Worm (Caenorhabditis elegans) whole organism, young adult: ENCODE results near the gene flp-9.
A peak's percentile ranks its signal among the peaks of the same experiment; 100 is the strongest.

Source experiments
- C17E4.6 ChIP-seq: fragments of 200-800 bp; sonication (Bioruptor generic); IDR thresholded peaks from 2 replicates; pipeline ENCODE4 v1.3.6; 2022; ENCODE audit warnings: missing genetic modification reagents, missing genetic modification characterization, missing compliant biosample characterization
- F22D6.2 ChIP-seq: sonication (generic microtip); optimal IDR thresholded peaks from 2 replicates; lab custom pipeline; 2016; ENCODE audit warnings: mild to moderate bottlenecking, missing genetic modification characterization, missing compliant biosample characterization
- F23B12.7 ChIP-seq: sonication (generic microtip); optimal IDR thresholded peaks from 2 replicates; lab custom pipeline; 2017; ENCODE audit warnings: missing genetic modification characterization, mild to moderate bottlenecking, missing compliant biosample characterization, antibody characterized with exemption, moderate library complexity; ENCODE audit not compliant: insufficient read depth
- F39B2.1 ChIP-seq: fragments of 200-800 bp; sonication (Bioruptor generic); IDR thresholded peaks from 2 replicates; pipeline ENCODE4 v1.3.6; 2022; ENCODE audit warnings: missing genetic modification reagents, missing genetic modification characterization, missing compliant biosample characterization
- F49E8.2 ChIP-seq: sonication (generic microtip); optimal IDR thresholded peaks from 3 replicates; lab custom pipeline; 2017; ENCODE audit warnings: missing genetic modification characterization, mild to moderate bottlenecking, missing compliant biosample characterization, antibody characterized with exemption, moderate library complexity; ENCODE audit not compliant: insufficient read depth
- F57A8.1 ChIP-seq: fragments of 200-800 bp; sonication (Bioruptor generic); optimal IDR thresholded peaks from 2 replicates; lab custom pipeline; 2018; ENCODE audit warnings: mild to moderate bottlenecking, missing genetic modification characterization, moderate library complexity, missing compliant biosample characterization
- F57C9.4 ChIP-seq: sonication (generic microtip); optimal IDR thresholded peaks from 2 replicates; lab custom pipeline; 2017; ENCODE audit warnings: mild to moderate bottlenecking, missing genetic modification characterization, missing compliant biosample characterization
- K12H6.12 ChIP-seq: fragments of 200-800 bp; sonication (Bioruptor generic); optimal IDR thresholded peaks from 2 replicates; lab custom pipeline; 2018; ENCODE audit warnings: mild to moderate bottlenecking, missing genetic modification characterization, missing compliant biosample characterization
- Y53G8AR.9 ChIP-seq: fragments of 200-800 bp; sonication (Bioruptor generic); conservative IDR thresholded peaks from 2 replicates; pipeline ENCODE4 v1.3.6; 2022; ENCODE audit warnings: missing genetic modification reagents, missing genetic modification characterization, missing compliant biosample characterization
- Y67H2A.10 ChIP-seq: fragments of 200-800 bp; sonication (Bioruptor generic); conservative IDR thresholded peaks from 2 replicates; pipeline ENCODE4 v1.3.6; 2022; ENCODE audit warnings: missing genetic modification reagents, missing genetic modification characterization, missing compliant biosample characterization
- aptf-3 ChIP-seq: fragments of 200-800 bp; sonication (Bioruptor generic); IDR thresholded peaks from 2 replicates; pipeline ENCODE4 v1.3.6; 2022; ENCODE audit warnings: missing genetic modification characterization, missing compliant biosample characterization
- atf-7 ChIP-seq: sonication (generic microtip); optimal IDR thresholded peaks from 2 replicates; lab custom pipeline; 2017; ENCODE audit warnings: mild to moderate bottlenecking, missing genetic modification characterization, missing compliant biosample characterization
- attf-3 ChIP-seq: fragments of 200-800 bp; sonication (Bioruptor generic); conservative IDR thresholded peaks from 2 replicates; pipeline ENCODE4 v1.3.6; 2022; ENCODE audit warnings: missing genetic modification reagents, missing genetic modification characterization, missing compliant biosample characterization
- bed-2 ChIP-seq: fragments of 200-800 bp; sonication (Bioruptor generic); IDR thresholded peaks from 2 replicates; pipeline ENCODE4 v1.3.6; 2022; ENCODE audit warnings: missing genetic modification reagents, missing genetic modification characterization, missing compliant biosample characterization
- cebp-1 ChIP-seq, 2 experiments: fragments of 200-800 bp in 1 of 2; sonication (Bioruptor generic) in 1 of 2; sonication (generic microtip) in 1 of 2; IDR thresholded peaks in 1 of 2; optimal IDR thresholded peaks in 1 of 2; 2 replicates each; pipeline versions ENCODE4 v1.3.6 to Lab custom; 2017 to 2022; ENCODE audit warnings: missing compliant biosample characterization in 2 of 2, missing genetic modification characterization in 2 of 2, mild to moderate bottlenecking in 1 of 2, missing genetic modification reagents in 1 of 2, moderate library complexity in 1 of 2
- cebp-2 ChIP-seq: fragments of 200-800 bp; sonication (Bioruptor generic); IDR thresholded peaks from 2 replicates; pipeline ENCODE4 v1.3.6; 2022; ENCODE audit warnings: missing genetic modification characterization, missing compliant biosample characterization
- ceh-58 ChIP-seq: fragments of 200-800 bp; sonication (Bioruptor generic); IDR thresholded peaks from 2 replicates; pipeline ENCODE4 v1.3.6; 2022; ENCODE audit warnings: missing genetic modification characterization, missing compliant biosample characterization
- ceh-79 ChIP-seq: sonication (generic microtip); optimal IDR thresholded peaks from 2 replicates; lab custom pipeline; 2017; ENCODE audit warnings: mild to moderate bottlenecking, missing genetic modification characterization, missing compliant biosample characterization
- die-1 ChIP-seq: sonication (generic microtip); optimal IDR thresholded peaks from 2 replicates; lab custom pipeline; 2016; ENCODE audit warnings: missing genotype, mild to moderate bottlenecking, missing genetic modification characterization, missing compliant biosample characterization
- dpff-1 ChIP-seq: sonication (generic microtip); optimal IDR thresholded peaks from 2 replicates; lab custom pipeline; 2017; ENCODE audit warnings: mild to moderate bottlenecking, missing genetic modification characterization, missing compliant biosample characterization
- efl-1 ChIP-seq: fragments of 150-350 bp; optimal IDR thresholded peaks from 2 replicates; lab custom pipeline; 2014; ENCODE audit warnings: missing biosample characterization, missing genetic modification reagents, missing genetic modification characterization
- gei-17 ChIP-seq: fragments of 200-800 bp; sonication (Bioruptor generic); optimal IDR thresholded peaks from 2 replicates; lab custom pipeline; 2018; ENCODE audit warnings: mild to moderate bottlenecking, missing genetic modification characterization, missing compliant biosample characterization
- hrde-1 ChIP-seq: sonication (generic microtip); optimal IDR thresholded peaks from 2 replicates; lab custom pipeline; 2016; ENCODE audit warnings: missing genetic modification characterization, mild to moderate bottlenecking, missing compliant biosample characterization, moderate library complexity, missing genotype, missing genetic modification reagents, borderline replicate concordance
- lin-26 ChIP-seq: fragments of 200-800 bp; sonication (Bioruptor generic); IDR thresholded peaks from 2 replicates; pipeline ENCODE4 v1.3.6; 2022; ENCODE audit warnings: missing genetic modification reagents, missing genetic modification characterization, missing compliant biosample characterization
- madf-3 ChIP-seq: fragments of 200-800 bp; sonication (Bioruptor generic); IDR thresholded peaks from 2 replicates; pipeline ENCODE4 v1.3.6; 2022; ENCODE audit warnings: missing genetic modification reagents, missing genetic modification characterization, missing compliant biosample characterization
- madf-6 ChIP-seq: fragments of 200-800 bp; sonication (Bioruptor generic); IDR thresholded peaks from 2 replicates; pipeline ENCODE4 v1.3.6; 2022; ENCODE audit warnings: missing genetic modification reagents, missing genetic modification characterization, missing compliant biosample characterization
- mel-28 ChIP-seq: sonication (generic microtip); optimal IDR thresholded peaks from 2 replicates; lab custom pipeline; 2016; ENCODE audit warnings: borderline replicate concordance, mild to moderate bottlenecking, missing genetic modification characterization, missing compliant biosample characterization
- nfya-2 ChIP-seq: fragments of 200-800 bp; sonication (Bioruptor generic); IDR thresholded peaks from 2 replicates; pipeline ENCODE4 v1.3.6; 2022; ENCODE audit warnings: missing genetic modification reagents, missing genetic modification characterization, missing compliant biosample characterization
- nfyb-1 ChIP-seq: fragments of 200-800 bp; sonication (Bioruptor generic); IDR thresholded peaks from 2 replicates; pipeline ENCODE4 v1.3.6; 2022; ENCODE audit warnings: missing genetic modification reagents, missing genetic modification characterization, missing compliant biosample characterization
- nhr-120 ChIP-seq: fragments of 200-800 bp; sonication (Bioruptor generic); IDR thresholded peaks from 2 replicates; pipeline ENCODE4 v1.3.6; 2022; ENCODE audit warnings: missing genetic modification characterization, missing compliant biosample characterization
- nhr-179 ChIP-seq: sonication (generic microtip); optimal IDR thresholded peaks from 2 replicates; lab custom pipeline; 2016; ENCODE audit warnings: mild to moderate bottlenecking, missing genetic modification characterization, missing compliant biosample characterization
- nhr-90 ChIP-seq: sonication (generic microtip); optimal IDR thresholded peaks from 2 replicates; lab custom pipeline; 2016; ENCODE audit warnings: missing genotype, mild to moderate bottlenecking, missing genetic modification characterization, missing compliant biosample characterization
- rcor-1 ChIP-seq: fragments of 200-800 bp; sonication (Bioruptor generic); IDR thresholded peaks from 2 replicates; pipeline ENCODE4 v1.3.6; 2022; ENCODE audit warnings: missing genetic modification reagents, missing genetic modification characterization, missing compliant biosample characterization
- rec-8 ChIP-seq, 2 experiments: sonication (generic microtip); optimal IDR thresholded peaks; 2 replicates each; lab custom pipeline; 2016; ENCODE audit warnings: mild to moderate bottlenecking in 2 of 2, missing genetic modification characterization in 2 of 2, missing genetic modification reagents in 2 of 2, missing genotype in 2 of 2, missing biosample characterization in 1 of 2, missing compliant biosample characterization in 1 of 2, moderate library complexity in 1 of 2
- repo-1 ChIP-seq: sonication (generic microtip); optimal IDR thresholded peaks from 2 replicates; lab custom pipeline; 2017; ENCODE audit warnings: mild to moderate bottlenecking, missing genetic modification characterization, missing compliant biosample characterization
- rpc-1 ChIP-seq, 2 experiments: fragments of 150-350 bp in 1 of 2; sonication (generic microtip) in 1 of 2; optimal IDR thresholded peaks; 2 replicates each; lab custom pipeline; 2014 to 2018; ENCODE audit warnings: missing biosample characterization in 1 of 2, missing genetic modification characterization in 1 of 2, missing genetic modification reagents in 1 of 2, missing genotype in 1 of 2
- tbp1 ChIP-seq: fragments of 200-800 bp; sonication (Bioruptor generic); optimal IDR thresholded peaks from 2 replicates; lab custom pipeline; 2018; ENCODE audit warnings: mild to moderate bottlenecking, missing genetic modification characterization, missing compliant biosample characterization
- unc-62 ChIP-seq: fragments of 150-350 bp; optimal IDR thresholded peaks from 2 replicates; lab custom pipeline; 2014; ENCODE audit warnings: missing biosample characterization, missing genetic modification reagents, missing genetic modification characterization
- ztf-18 ChIP-seq: sonication (generic microtip); optimal IDR thresholded peaks from 2 replicates; lab custom pipeline; 2016; ENCODE audit warnings: missing genotype, mild to moderate bottlenecking, missing genetic modification characterization, missing compliant biosample characterization
- ztf-22 ChIP-seq: fragments of 200-800 bp; sonication (Bioruptor generic); optimal IDR thresholded peaks from 2 replicates; lab custom pipeline; 2018; ENCODE audit warnings: mild to moderate bottlenecking, missing genetic modification characterization, moderate library complexity, missing compliant biosample characterization
- ztf-26 ChIP-seq: sonication (generic microtip); optimal IDR thresholded peaks from 2 replicates; lab custom pipeline; 2017; ENCODE audit warnings: missing genetic modification characterization, missing compliant biosample characterization
- ztf-28 ChIP-seq: fragments of 200-800 bp; sonication (Bioruptor generic); IDR thresholded peaks from 2 replicates; pipeline ENCODE4 v1.3.6; 2022; ENCODE audit warnings: missing genetic modification reagents, missing genetic modification characterization, missing compliant biosample characterization
- ztf-3 ChIP-seq: fragments of 200-800 bp; sonication (Bioruptor generic); optimal IDR thresholded peaks from 2 replicates; lab custom pipeline; 2018; ENCODE audit warnings: mild to moderate bottlenecking, missing genetic modification characterization, missing compliant biosample characterization

Gene flp-9

ce11 chrIV:12785988-12786387 is 28.6 kb upstream of the flp-9 start (continued):
- no peak for TF ChIP-seq ztf-18 (tag; lab: Kevin White, UChicago)
- TF ChIP-seq Y53G8AR.9 (GFP tag; lab: Robert Waterston, UW), result no peak
- no peak for TF ChIP-seq ztf-28
- TF ChIP-seq nhr-120 (GFP tag; lab: Robert Waterston, UW), result no peak
- TF ChIP-seq nfya-2, result no peak
- TF ChIP-seq atf-7 (tag; lab: Kevin White, UChicago), result no peak
- no peak for TF ChIP-seq bed-2 (GFP tag; lab: Robert Waterston, UW)
- TF ChIP-seq F39B2.1 (GFP tag; lab: Robert Waterston, UW), result no peak
- no peak for TF ChIP-seq F23B12.7 (tag; lab: Kevin White, UChicago)
- no peak for TF ChIP-seq F57C9.4
- no peak for TF ChIP-seq cebp-1 (GFP tag; IDR thresholded peaks at IDR 0.05; lab: Robert Waterston, UW)
- no peak for TF ChIP-seq cebp-1 (tag; optimal IDR thresholded peaks at IDR 0.05; lab: Kevin White, UChicago)
- no peak for TF ChIP-seq hrde-1
- TF ChIP-seq nfyb-1 (GFP tag; lab: Robert Waterston, UW), result peak; percentile 55; the same call in 1 of the 2 replicates
- TF ChIP-seq C17E4.6 (GFP tag; lab: Robert Waterston, UW), result no peak
- peak; percentile 16 for TF ChIP-seq repo-1
- TF ChIP-seq Y67H2A.10 (GFP tag; lab: Robert Waterston, UW), result no peak
- TF ChIP-seq rpc-1 (optimal IDR thresholded peaks at IDR 0.05; lab: Kevin White, UChicago), result no peak
- no peak for TF ChIP-seq rpc-1 (tag; optimal IDR thresholded peaks at IDR 0.05; lab: Kevin White, UChicago)
- TF ChIP-seq unc-62, result no peak
- no peak for TF ChIP-seq F57A8.1 (GFP tag; lab: Kevin White, UChicago)
- TF ChIP-seq ceh-79, result no peak
- peak; percentile 76 for TF ChIP-seq madf-6 (GFP tag; lab: Robert Waterston, UW)
- TF ChIP-seq mel-28 (tag; lab: Kevin White, UChicago), result no peak
- TF ChIP-seq attf-3 (GFP tag; lab: Robert Waterston, UW), result peak; percentile 41; the same call in 1 of the 2 replicates
- TF ChIP-seq madf-3, result no peak
- TF ChIP-seq aptf-3 (GFP tag; lab: Robert Waterston, UW), result no peak
- no peak for TF ChIP-seq K12H6.12 (tag; lab: Kevin White, UChicago)
- TF ChIP-seq die-1 (tag; lab: Kevin White, UChicago), result no peak

- no peak for TF ChIP-seq dpff-1 (tag; lab: Kevin White, UChicago)
- no peak for TF ChIP-seq ceh-58
- TF ChIP-seq, all 124 proteins: peak for 0
Measured at ce11 chrIV:12783165-12783564, 25.8 kb upstream of the flp-9 start.

- TF ChIP-seq F49E8.2 (tag; lab: Kevin White, UChicago) (peak; percentile 58), hrde-1 (no peak), F22D6.2 (no peak), ztf-26 (tag; lab: Kevin White, UChicago) (no peak), tbp1 (GFP tag; lab: Kevin White, UChicago) (peak; percentile 72), gei-17 (GFP tag; lab: Kevin White, UChicago) (no peak), ztf-28 (no peak), rcor-1 (GFP tag; lab: Robert Waterston, UW) (peak; percentile 81), nhr-120 (GFP tag; lab: Robert Waterston, UW) (no peak), nhr-179 (no peak), K12H6.12 (tag; lab: Kevin White, UChicago) (no peak), lin-26 (GFP tag; lab: Robert Waterston, UW) (no peak; the same call in 1 of the 2 replicates), rpc-1 (optimal IDR thresholded peaks at IDR 0.05; lab: Kevin White, UChicago) (no peak), rpc-1 (tag; optimal IDR thresholded peaks at IDR 0.05; lab: Kevin White, UChicago) (no peak), cebp-2 (GFP tag; lab: Robert Waterston, UW) (no peak), ztf-22 (no peak), unc-62 (no peak), efl-1 (GFP tag; lab: Kevin White, UChicago) (peak; percentile 11), die-1 (tag; lab: Kevin White, UChicago) (no peak), attf-3 (GFP tag; lab: Robert Waterston, UW) (peak; percentile 52; the same call in 1 of the 2 replicates), ztf-3 (GFP tag; lab: Kevin White, UChicago) (no peak), dpff-1 (tag; lab: Kevin White, UChicago) (no peak), madf-3 (0 out of 2 replicates have a peak, but pooled peaks have one; percentile 26), Y67H2A.10 (GFP tag; lab: Robert Waterston, UW) (no peak), nhr-90 (no peak), rec-8 (tag; optimal IDR thresholded peaks at IDR 0.05; lab: Kevin White, UChicago) (no peak)
Measured at ce11 chrIV:12781804-12782449, 24.6 kb upstream of the flp-9 start.
